Fruit fly (Drosophila melanogaster): ENCODE results near the gene CG11085.

DNA sequence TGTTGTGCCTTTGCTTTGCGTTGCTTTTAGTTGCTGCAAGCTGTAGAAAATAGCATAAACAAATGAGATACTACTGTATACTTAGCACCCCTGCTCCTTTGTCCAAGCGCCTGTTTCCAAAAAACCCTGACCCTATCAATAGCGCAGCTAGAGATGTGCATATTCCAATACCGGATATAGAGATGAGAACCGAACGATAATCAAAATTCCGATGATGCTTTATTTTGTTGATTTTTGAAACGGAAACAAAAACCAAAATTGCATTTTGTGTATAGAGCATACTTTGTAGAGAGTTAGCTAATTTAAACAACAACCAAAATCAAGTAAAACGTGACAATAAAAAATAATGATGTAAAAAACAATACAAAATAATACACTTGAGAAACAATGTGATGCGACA, 29.2 kb downstream of the CG11085 start:
- TF ChIP-seq CG10348 (GFP tag; IDR thresholded peaks at IDR 0.05), result no peak
- TF ChIP-seq rn (GFP tag; IDR thresholded peaks at IDR 0.05), result no peak
- no peak for TF ChIP-seq CG34367 (tag; optimal IDR thresholded peaks at IDR 0.05)
- TF ChIP-seq CG14655 (GFP tag; optimal IDR thresholded peaks at IDR 0.05), result no peak
- no peak for TF ChIP-seq CG8301 (tag; optimal IDR thresholded peaks at IDR 0.05)
- no peak for TF ChIP-seq Ets98B (GFP tag; IDR thresholded peaks at IDR 0.05)
- no peak for TF ChIP-seq CG32121 (GFP tag; IDR thresholded peaks at IDR 0.05)
- TF ChIP-seq EcR (GFP tag; optimal IDR thresholded peaks at IDR 0.05), result no peak
- no peak for TF ChIP-seq CG12605 (GFP tag; IDR thresholded peaks at IDR 0.05)
- TF ChIP-seq CG15710 (tag; optimal IDR thresholded peaks at IDR 0.05), result no peak
- no peak for TF ChIP-seq D1 (tag; optimal IDR thresholded peaks at IDR 0.05)
- no peak for TF ChIP-seq CG17806 (tag; optimal IDR thresholded peaks at IDR 0.05)
- TF ChIP-seq CG13204 (GFP tag; optimal IDR thresholded peaks at IDR 0.05), result no peak

Measured in whole organism, pupa.